Worm (Caenorhabditis elegans) whole organism, L1 larva: ENCODE data around the gene ZK1290.1.
A peak's percentile ranks its signal among the peaks of the same experiment; 100 is the strongest.

Experiments
- C04F5.9 ChIP-seq: sonication (generic microtip); optimal IDR thresholded peaks from 2 replicates; lab custom pipeline; 2016; ENCODE audit warnings: missing genetic modification characterization, missing compliant biosample characterization
- alr-1 ChIP-seq: fragments of 200-800 bp; sonication (Bioruptor generic); optimal IDR thresholded peaks from 2 replicates; lab custom pipeline; 2018; ENCODE audit warnings: borderline replicate concordance, mild to moderate bottlenecking, missing genetic modification characterization, missing compliant biosample characterization
- aly-2 ChIP-seq: fragments of 150-350 bp; optimal IDR thresholded peaks from 2 replicates; lab custom pipeline; 2014; ENCODE audit warnings: missing biosample characterization, missing genetic modification characterization
- blmp-1 ChIP-seq: fragments of 150-350 bp; optimal IDR thresholded peaks from 2 replicates; lab custom pipeline; 2014; ENCODE audit warnings: missing biosample characterization, missing genetic modification characterization
- ceh-88 ChIP-seq: fragments of 200-800 bp; sonication (Bioruptor generic); IDR thresholded peaks from 2 replicates; pipeline ENCODE4 v1.3.6; 2022; ENCODE audit warnings: missing genetic modification characterization, missing compliant biosample characterization
- dsc-1 ChIP-seq: sonication (generic microtip); optimal IDR thresholded peaks from 2 replicates; lab custom pipeline; 2016; ENCODE audit warnings: mild to moderate bottlenecking, missing genetic modification characterization, missing compliant biosample characterization
- efl-1 ChIP-seq, 4 experiments: fragments of 150-350 bp; optimal IDR thresholded peaks in 3 of 4; peaks in 1 of 4; 1 replicate in 1 of 4; 2 replicates in 3 of 4; lab custom pipeline; 2014; ENCODE audit warnings: missing biosample characterization in 2 of 4, missing genetic modification characterization in 2 of 4, missing genetic modification reagents in 2 of 4
- efl-3 ChIP-seq: fragments of 200-800 bp; sonication (Bioruptor generic); optimal IDR thresholded peaks from 2 replicates; lab custom pipeline; 2018; ENCODE audit warnings: mild to moderate bottlenecking, missing genetic modification characterization, missing compliant biosample characterization
- fkh-10 ChIP-seq: sonication (generic microtip); optimal IDR thresholded peaks from 2 replicates; lab custom pipeline; 2017; ENCODE audit warnings: missing biosample characterization, missing genetic modification reagents, missing genetic modification characterization
- fkh-8 ChIP-seq: sonication (generic microtip); optimal IDR thresholded peaks from 2 replicates; lab custom pipeline; 2016; ENCODE audit warnings: mild to moderate bottlenecking, missing genetic modification characterization, missing compliant biosample characterization
- grh-1 ChIP-seq: fragments of 200-800 bp; sonication (Bioruptor generic); IDR thresholded peaks from 2 replicates; pipeline ENCODE4 v1.3.6; 2022; ENCODE audit warnings: missing genetic modification reagents, missing genetic modification characterization, missing compliant biosample characterization
- hlh-17 ChIP-seq: fragments of 200-800 bp; sonication (Bioruptor generic); optimal IDR thresholded peaks from 2 replicates; lab custom pipeline; 2018; ENCODE audit warnings: missing genetic modification characterization, mild to moderate bottlenecking, missing compliant biosample characterization, moderate library complexity, borderline replicate concordance
- hpl-2 ChIP-seq: fragments of 150-350 bp; optimal IDR thresholded peaks from 2 replicates; lab custom pipeline; 2014; ENCODE audit warnings: missing biosample characterization, missing genetic modification reagents, missing genetic modification characterization
- lin-14 ChIP-seq: fragments of 200-800 bp; sonication (Bioruptor generic); optimal IDR thresholded peaks from 2 replicates; lab custom pipeline; 2018; ENCODE audit warnings: mild to moderate bottlenecking, missing genetic modification characterization, moderate library complexity, missing compliant biosample characterization
- lin-35 ChIP-seq, 2 experiments: fragments of 150-350 bp; optimal IDR thresholded peaks; 2 replicates each; lab custom pipeline; 2014; ENCODE audit warnings: missing biosample characterization in 2 of 2, missing genetic modification characterization in 2 of 2, missing genetic modification reagents in 2 of 2
- lir-3 ChIP-seq: sonication (generic microtip); optimal IDR thresholded peaks from 2 replicates; lab custom pipeline; 2016; ENCODE audit warnings: mild to moderate bottlenecking, missing genetic modification characterization, moderate library complexity, missing compliant biosample characterization; ENCODE audit not compliant: poor library complexity
- lsy-2 ChIP-seq, 2 experiments: fragments of 150-350 bp; optimal IDR thresholded peaks; 2 replicates each; lab custom pipeline; 2014; ENCODE audit warnings: missing biosample characterization in 2 of 2, missing genetic modification characterization in 2 of 2
- mab-9 ChIP-seq: fragments of 200-800 bp; sonication (Bioruptor generic); IDR thresholded peaks from 2 replicates; pipeline ENCODE4 v1.3.6; 2022; ENCODE audit warnings: missing genetic modification reagents, missing genetic modification characterization, missing compliant biosample characterization
- mdl-1 ChIP-seq, 2 experiments: fragments of 150-350 bp; optimal IDR thresholded peaks; 2 replicates each; lab custom pipeline; 2014 to 2017; ENCODE audit warnings: missing biosample characterization in 2 of 2, missing genetic modification characterization in 2 of 2, inconsistent platforms in 1 of 2
- nhr-11 ChIP-seq: fragments of 150-350 bp; optimal IDR thresholded peaks from 2 replicates; lab custom pipeline; 2014; ENCODE audit warnings: missing biosample characterization, missing genetic modification characterization
- nhr-19 ChIP-seq: fragments of 200-800 bp; sonication (Bioruptor generic); conservative IDR thresholded peaks from 2 replicates; pipeline ENCODE4 v1.3.6; 2022; ENCODE audit warnings: missing genetic modification characterization, missing compliant biosample characterization
- nhr-20 ChIP-seq: sonication (generic microtip); optimal IDR thresholded peaks from 2 replicates; lab custom pipeline; 2016; ENCODE audit warnings: mild to moderate bottlenecking, missing genetic modification characterization, missing compliant biosample characterization
- nhr-237 ChIP-seq: fragments of 150-350 bp; optimal IDR thresholded peaks from 2 replicates; lab custom pipeline; 2014; ENCODE audit warnings: missing biosample characterization, missing genetic modification characterization
- nhr-28 ChIP-seq: fragments of 150-350 bp; optimal IDR thresholded peaks from 2 replicates; lab custom pipeline; 2014; ENCODE audit warnings: missing biosample characterization, missing genetic modification characterization
- nhr-77 ChIP-seq: fragments of 150-350 bp; optimal IDR thresholded peaks from 2 replicates; lab custom pipeline; 2014; ENCODE audit warnings: missing biosample characterization, missing genetic modification characterization
- nhr-85 ChIP-seq: sonication (generic microtip); peaks from one replicate; lab custom pipeline; 2016; ENCODE audit warnings: missing genetic modification characterization, inconsistent platforms, missing compliant biosample characterization
- rnt-1 ChIP-seq: sonication (generic microtip); optimal IDR thresholded peaks from 2 replicates; lab custom pipeline; 2016; ENCODE audit warnings: mild to moderate bottlenecking, missing genetic modification characterization, moderate library complexity, missing compliant biosample characterization
- snu-23 ChIP-seq: sonication (generic microtip); optimal IDR thresholded peaks from 2 replicates; lab custom pipeline; 2016; ENCODE audit warnings: missing genetic modification characterization, missing compliant biosample characterization
- sox-4 ChIP-seq: sonication (generic microtip); optimal IDR thresholded peaks from 2 replicates; lab custom pipeline; 2016; ENCODE audit warnings: missing genetic modification characterization, missing compliant biosample characterization
- unc-130 ChIP-seq: fragments of 150-350 bp; optimal IDR thresholded peaks from 2 replicates; lab custom pipeline; 2017; ENCODE audit warnings: missing biosample characterization, missing genetic modification characterization, inconsistent platforms
- unc-30 ChIP-seq: sonication (generic microtip); optimal IDR thresholded peaks from 2 replicates; lab custom pipeline; 2017; ENCODE audit warnings: missing biosample characterization, missing genetic modification characterization
- vab-15 ChIP-seq: sonication (generic microtip); optimal IDR thresholded peaks from 2 replicates; lab custom pipeline; 2017; ENCODE audit warnings: missing genotype, mild to moderate bottlenecking, missing genetic modification characterization, missing compliant biosample characterization

ZK1290.1 gene

ce11 chrII:7554716-7555247 lies 6.8 kb upstream of the ZK1290.1 start (continued):
- TF ChIP-seq vab-15 (tag; lab: Kevin White, UChicago) (no peak), mdl-1 (tag; optimal IDR thresholded peaks at IDR 0.05; lab: Kevin White, UChicago) (peak in 1 of 2 experiments; percentile 39), lsy-2 (tag; optimal IDR thresholded peaks at IDR 0.05; lab: Kevin White, UChicago) (no peak), fkh-8 (tag; lab: Kevin White, UChicago) (no peak), nhr-85 (tag; lab: Kevin White, UChicago) (peak; percentile 53), snu-23 (GFP tag; lab: Kevin White, UChicago) (peak; percentile 33), nhr-20 (tag; lab: Kevin White, UChicago) (peak; percentile 58), aly-2 (tag; lab: Kevin White, UChicago) (no peak), dsc-1 (tag; lab: Kevin White, UChicago) (no peak), nhr-19 (GFP tag; lab: Robert Waterston, UW) (peak; percentile 27; the same call in 1 of the 2 replicates), nhr-237 (no peak), mab-9 (GFP tag; lab: Robert Waterston, UW) (no peak), blmp-1 (peak; percentile 36), unc-130 (tag; lab: Kevin White, UChicago) (no peak), unc-30 (no peak), lir-3 (tag; lab: Kevin White, UChicago) (no peak), nhr-77 (tag; lab: Kevin White, UChicago) (no peak), alr-1 (tag; lab: Kevin White, UChicago) (no peak), lin-35 (GFP tag; optimal IDR thresholded peaks at IDR 0.05; lab: Kevin White, UChicago) (peak in 1 of 2 experiments; percentile 64)

- TF ChIP-seq hpl-2 (GFP tag; lab: Kevin White, UChicago) (no peak), lin-14 (peak; percentile 0)
Measured at ce11 chrII:7555454-7555853, 6.1 kb upstream of the ZK1290.1 start, which contains the start of gene ZK1290.14. Gene ZK1290.14 (minus strand): TSS chrII:7555592.

ce11 chrII:7557981-7558380 lies 3.6 kb upstream of the ZK1290.1 start:
- TF ChIP-seq unc-130 (tag; lab: Kevin White, UChicago) (no peak), mab-9 (GFP tag; lab: Robert Waterston, UW) (no peak), C04F5.9 (tag; lab: Kevin White, UChicago) (no peak), lin-14 (peak; percentile 10)

ce11 chrII:7558864-7559263 lies 2.7 kb upstream of the ZK1290.1 start:
- TF ChIP-seq lin-14 (peak; percentile 43), sox-4 (tag; lab: Kevin White, UChicago) (no peak), ceh-88 (GFP tag; lab: Robert Waterston, UW) (no peak), nhr-28 (tag; lab: Kevin White, UChicago) (no peak), grh-1 (GFP tag; lab: Robert Waterston, UW) (no peak), efl-3 (GFP tag; lab: Kevin White, UChicago) (no peak), fkh-10 (peak; percentile 88)

- TF ChIP-seq lir-3 (tag; lab: Kevin White, UChicago), result no peak
- TF ChIP-seq aly-2 (tag; lab: Kevin White, UChicago), result no peak
- TF ChIP-seq, all 84 proteins: peak for 0
Measured at ce11 chrII:7560844-7561243, 720 bp upstream of the ZK1290.1 start.

- TF ChIP-seq blmp-1 (peak; percentile 56), nhr-11 (no peak)
Measured at ce11 chrII:7562616-7563015, 1.1 kb downstream of the ZK1290.1 start.

- TF ChIP-seq efl-1 (optimal IDR thresholded peaks at IDR 0.05; lab: Kevin White, UChicago), result no peak
- no peak for TF ChIP-seq efl-1 (GFP tag; optimal IDR thresholded peaks at IDR 0.05 in 1 of 2; lab: Kevin White, UChicago)
- TF ChIP-seq hlh-17, result no peak
- TF ChIP-seq rnt-1, result no peak
- no peak for TF ChIP-seq hpl-2 (GFP tag; lab: Kevin White, UChicago)
- TF ChIP-seq, all 84 proteins: peak for 0
Measured at ce11 chrII:7570305-7570704, 8.7 kb downstream of the ZK1290.1 start, which contains the start of gene F35D2.3. Gene F35D2.3 (plus strand): TSS chrII:7570605.
